1 fruit fly cellular context compared by ENCODE assay signal in genomic region chr2L:21757264-21758066, dm6.
TF ChIP-seq lines count a peak whose summit lies in the region.

Gene step, minus strand, starts transcription at chr2L:21757466.
Gene CG1416, plus strand, starts transcription at chr2L:21758010.

TF ChIP-seq in whole organism, embryonic, 481 proteins besides CTCF, POLR2A, EP300 and RAD21 (continued from another document and continues in another):
- no peak for TF ChIP-seq CG11695 (GFP tag; IDR thresholded peaks at IDR 0.05; lab: Robert Waterston, UW)
- TF ChIP-seq CG2120 (GFP tag; optimal IDR thresholded peaks at IDR 0.05; lab: Kevin White, UChicago): peak; percentile 72
- TF ChIP-seq CG15601 (tag; optimal IDR thresholded peaks at IDR 0.05; lab: Kevin White, UChicago): no peak
- TF ChIP-seq CG7271 (tag; optimal IDR thresholded peaks at IDR 0.05; lab: Kevin White, UChicago): no peak
- peak; percentile 81 for TF ChIP-seq CG9876 (GFP tag; optimal IDR thresholded peaks at IDR 0.05; lab: Kevin White, UChicago)
- TF ChIP-seq CG4854 (GFP tag; optimal IDR thresholded peaks at IDR 0.05; lab: Kevin White, UChicago): no peak
- TF ChIP-seq nerfin-2 (GFP tag; IDR thresholded peaks at IDR 0.05; lab: Robert Waterston, UW; ENCODE audit: partially characterized antibody): no peak; the same call in 1 of the 2 replicates
- no peak for TF ChIP-seq Blimp-1 (GFP tag; optimal IDR thresholded peaks at IDR 0.05; lab: Kevin White, UChicago)
- TF ChIP-seq H15 (GFP tag; IDR thresholded peaks at IDR 0.05; lab: Robert Waterston, UW): no peak; the same call in 2 of the 3 replicates
- no peak for TF ChIP-seq Dip2 (GFP tag; IDR thresholded peaks at IDR 0.05; lab: Robert Waterston, UW)
- peak; percentile 34 for TF ChIP-seq CG10267 (tag; optimal IDR thresholded peaks at IDR 0.05; lab: Kevin White, UChicago)
- no peak for TF ChIP-seq CG17612 (GFP tag; IDR thresholded peaks at IDR 0.05; lab: Robert Waterston, UW)
- TF ChIP-seq NFAT (GFP tag; IDR thresholded peaks at IDR 0.05; lab: Robert Waterston, UW): no peak; the same call in 1 of the 2 replicates
- TF ChIP-seq Asciz (GFP tag; optimal IDR thresholded peaks at IDR 0.05; lab: Kevin White, UChicago): no peak
- peak; percentile 34 for TF ChIP-seq Usf (GFP tag; optimal IDR thresholded peaks at IDR 0.05; lab: Kevin White, UChicago)
- TF ChIP-seq Dek (tag; optimal IDR thresholded peaks at IDR 0.05; lab: Kevin White, UChicago): peak; percentile 50
- TF ChIP-seq CG7839 (tag; optimal IDR thresholded peaks at IDR 0.05; lab: Kevin White, UChicago): peak; percentile 51
- peak; percentile 55 for TF ChIP-seq Dip3 (GFP tag; optimal IDR thresholded peaks at IDR 0.05; lab: Kevin White, UChicago)
- TF ChIP-seq CG14441 (GFP tag; IDR thresholded peaks at IDR 0.05; lab: Robert Waterston, UW): no peak
- peak; percentile 41 for TF ChIP-seq Nf-YC (tag; optimal IDR thresholded peaks at IDR 0.05; lab: Kevin White, UChicago)
- TF ChIP-seq CG16813 (GFP tag; IDR thresholded peaks at IDR 0.05; lab: Robert Waterston, UW; ENCODE audit: partially characterized antibody): peak; percentile 77
- peak; percentile 21 for TF ChIP-seq nerfin-1 (tag; optimal IDR thresholded peaks at IDR 0.05; lab: Kevin White, UChicago)
- no peak for TF ChIP-seq gsb-n (tag; optimal IDR thresholded peaks at IDR 0.05; lab: Kevin White, UChicago)
- no peak for TF ChIP-seq exex (tag; optimal IDR thresholded peaks at IDR 0.05; lab: Kevin White, UChicago)
- no peak for TF ChIP-seq trh (GFP tag; optimal IDR thresholded peaks at IDR 0.05; lab: Kevin White, UChicago)
- no peak for TF ChIP-seq Optix (GFP tag; IDR thresholded peaks at IDR 0.05; lab: Robert Waterston, UW)
- TF ChIP-seq Hr3 (GFP tag; optimal IDR thresholded peaks at IDR 0.05; lab: Kevin White, UChicago): peak; percentile 68
- peak; percentile 99 for TF ChIP-seq Ets65A (GFP tag; lab: Kevin White, UChicago)
- no peak for TF ChIP-seq ttk (GFP tag; IDR thresholded peaks at IDR 0.05; lab: Robert Waterston, UW)
- no peak for TF ChIP-seq Ravus (GFP tag; IDR thresholded peaks at IDR 0.05; lab: Robert Waterston, UW)
- no peak; the same call in 1 of the 3 replicates for TF ChIP-seq knrl (GFP tag; IDR thresholded peaks at IDR 0.05; lab: Robert Waterston, UW; ENCODE audit: partially characterized antibody)
- TF ChIP-seq Sin3A (optimal IDR thresholded peaks at IDR 0.05; lab: Kevin White, UChicago): peak; percentile 48
- TF ChIP-seq CG12299 (tag; optimal IDR thresholded peaks at IDR 0.05; lab: Kevin White, UChicago): no peak
- no peak for TF ChIP-seq usp (GFP tag; optimal IDR thresholded peaks at IDR 0.05; lab: Kevin White, UChicago)
- no peak for TF ChIP-seq ara (GFP tag; IDR thresholded peaks at IDR 0.05; lab: Robert Waterston, UW)
- TF ChIP-seq Spps (tag; optimal IDR thresholded peaks at IDR 0.05; lab: Kevin White, UChicago): no peak
- TF ChIP-seq onecut (GFP tag; IDR thresholded peaks at IDR 0.05; lab: Robert Waterston, UW): no peak
- no peak for TF ChIP-seq toy (GFP tag; IDR thresholded peaks at IDR 0.05; lab: Robert Waterston, UW)
- TF ChIP-seq CG15269 (tag; optimal IDR thresholded peaks at IDR 0.05; lab: Kevin White, UChicago): no peak
- TF ChIP-seq H2.0 (GFP tag; IDR thresholded peaks at IDR 0.05; lab: Robert Waterston, UW): peak; percentile 38; the same call in 1 of the 2 replicates
- TF ChIP-seq CG4360 (GFP tag; IDR thresholded peaks at IDR 0.05; lab: Robert Waterston, UW): no peak
- no peak for TF ChIP-seq GATAe (GFP tag; conservative IDR thresholded peaks at IDR 0.05; lab: Robert Waterston, UW)
- no peak for TF ChIP-seq CG16779 (GFP tag; IDR thresholded peaks at IDR 0.05; lab: Robert Waterston, UW)
- TF ChIP-seq CG11456 (GFP tag; IDR thresholded peaks at IDR 0.05; lab: Robert Waterston, UW): no peak
- peak in 2 of 3 experiments; percentile 57 to 82 for TF ChIP-seq lola (GFP tag; optimal IDR thresholded peaks at IDR 0.05; lab: Kevin White, UChicago)
- no peak for TF ChIP-seq CG11398 (GFP tag; optimal IDR thresholded peaks at IDR 0.05; lab: Kevin White, UChicago)
- peak; percentile 43 for TF ChIP-seq dmrt99B (tag; optimal IDR thresholded peaks at IDR 0.05; lab: Kevin White, UChicago)
- peak; percentile 45; the same call in 1 of the 2 replicates for TF ChIP-seq Oaz (GFP tag; IDR thresholded peaks at IDR 0.05; lab: Robert Waterston, UW)
- peak; percentile 81 for TF ChIP-seq pzg (GFP tag; optimal IDR thresholded peaks at IDR 0.05; lab: Kevin White, UChicago)
- TF ChIP-seq chm (GFP tag; IDR thresholded peaks at IDR 0.05; lab: Robert Waterston, UW): no peak
- TF ChIP-seq vvl (GFP tag; IDR thresholded peaks at IDR 0.05; lab: Robert Waterston, UW): peak; percentile 53; the same call in 1 of the 2 replicates
- no peak for TF ChIP-seq Hey (tag; optimal IDR thresholded peaks at IDR 0.05; lab: Kevin White, UChicago)
- peak; percentile 47 for TF ChIP-seq CG7786 (GFP tag; optimal IDR thresholded peaks at IDR 0.05; lab: Kevin White, UChicago)
- TF ChIP-seq Aef1 (GFP tag; IDR thresholded peaks at IDR 0.05; lab: Robert Waterston, UW): peak; percentile 46
- TF ChIP-seq CHES-1-like (GFP tag; optimal IDR thresholded peaks at IDR 0.05; lab: Kevin White, UChicago): peak; percentile 62
- no peak for TF ChIP-seq Lim3 (GFP tag; IDR thresholded peaks at IDR 0.05; lab: Robert Waterston, UW)
- peak; percentile 58 for TF ChIP-seq CG18619 (GFP tag; optimal IDR thresholded peaks at IDR 0.05; lab: Kevin White, UChicago)
- no peak for TF ChIP-seq CG8765 (GFP tag; IDR thresholded peaks at IDR 0.05; lab: Robert Waterston, UW)
- TF ChIP-seq CG4707 (GFP tag; optimal IDR thresholded peaks at IDR 0.05; lab: Kevin White, UChicago): no peak
- peak; percentile 61 for TF ChIP-seq Ets97D (GFP tag; optimal IDR thresholded peaks at IDR 0.05; lab: Kevin White, UChicago)
- no peak for TF ChIP-seq ken (GFP tag; IDR thresholded peaks at IDR 0.05; lab: Robert Waterston, UW)
- TF ChIP-seq Deaf1 (tag; optimal IDR thresholded peaks at IDR 0.05; lab: Kevin White, UChicago): no peak
- peak; percentile 50 for TF ChIP-seq CG7987 (GFP tag; optimal IDR thresholded peaks at IDR 0.05; lab: Kevin White, UChicago)
- peak; percentile 46 for TF ChIP-seq slou (GFP tag; optimal IDR thresholded peaks at IDR 0.05; lab: Kevin White, UChicago)
- no peak for TF ChIP-seq D19A (tag; optimal IDR thresholded peaks at IDR 0.05; lab: Kevin White, UChicago)
- no peak for TF ChIP-seq Mes4 (GFP tag; optimal IDR thresholded peaks at IDR 0.05; lab: Kevin White, UChicago)
- no peak for TF ChIP-seq CG33557 (GFP tag; optimal IDR thresholded peaks at IDR 0.05; lab: Kevin White, UChicago)
- TF ChIP-seq pita (GFP tag; optimal IDR thresholded peaks at IDR 0.05; lab: Kevin White, UChicago): no peak
- peak; percentile 48 for TF ChIP-seq Bteb2 (GFP tag; optimal IDR thresholded peaks at IDR 0.05; lab: Kevin White, UChicago)
- TF ChIP-seq CG17802 (tag; optimal IDR thresholded peaks at IDR 0.05; lab: Kevin White, UChicago): peak; percentile 90
- TF ChIP-seq CG10431 (GFP tag; optimal IDR thresholded peaks at IDR 0.05; lab: Kevin White, UChicago): no peak
- no peak for TF ChIP-seq br (optimal IDR thresholded peaks at IDR 0.05; lab: Kevin White, UChicago)
- peak; percentile 49 for TF ChIP-seq p53 (GFP tag; optimal IDR thresholded peaks at IDR 0.05; lab: Kevin White, UChicago)
- no peak for TF ChIP-seq Adf1 (GFP tag; IDR thresholded peaks at IDR 0.05; lab: Robert Waterston, UW)
- TF ChIP-seq Mrtf (GFP tag; IDR thresholded peaks at IDR 0.05; lab: Robert Waterston, UW): no peak; the same call in 1 of the 3 replicates
- TF ChIP-seq CG33213 (GFP tag; optimal IDR thresholded peaks at IDR 0.05; lab: Kevin White, UChicago): peak; percentile 59
- TF ChIP-seq ac (GFP tag; optimal IDR thresholded peaks at IDR 0.05; lab: Kevin White, UChicago): no peak
- TF ChIP-seq dan (GFP tag; IDR thresholded peaks at IDR 0.05; lab: Robert Waterston, UW): no peak
- peak; percentile 54 for TF ChIP-seq Atf3 (GFP tag; optimal IDR thresholded peaks at IDR 0.05; lab: Kevin White, UChicago)
- TF ChIP-seq Camta (GFP tag; optimal IDR thresholded peaks at IDR 0.05; lab: Kevin White, UChicago): peak; percentile 44
- peak; percentile 35 for TF ChIP-seq fu2 (GFP tag; optimal IDR thresholded peaks at IDR 0.05; lab: Kevin White, UChicago)
- TF ChIP-seq CG13775 (GFP tag; optimal IDR thresholded peaks at IDR 0.05; lab: Kevin White, UChicago): peak; percentile 80
- 0 out of 3 replicates have a peak, but pooled peaks have one; percentile 65 for TF ChIP-seq Dbx (GFP tag; IDR thresholded peaks at IDR 0.05; lab: Robert Waterston, UW)
- no peak for TF ChIP-seq bowl (GFP tag; IDR thresholded peaks at IDR 0.05; lab: Robert Waterston, UW)
- TF ChIP-seq CG2875 (GFP tag; optimal IDR thresholded peaks at IDR 0.05; lab: Kevin White, UChicago): no peak
- TF ChIP-seq Sox102F (GFP tag; optimal IDR thresholded peaks at IDR 0.05; lab: Kevin White, UChicago): no peak
- no peak for TF ChIP-seq NC2α (GFP tag; optimal IDR thresholded peaks at IDR 0.05; lab: Kevin White, UChicago)
- peak; percentile 68 for TF ChIP-seq Lhr (GFP tag; optimal IDR thresholded peaks at IDR 0.05; lab: Kevin White, UChicago)
- peak; percentile 15 for TF ChIP-seq CG8388 (GFP tag; optimal IDR thresholded peaks at IDR 0.05; lab: Kevin White, UChicago)
- TF ChIP-seq hb (GFP tag; IDR thresholded peaks at IDR 0.05; lab: Robert Waterston, UW; ENCODE audit: partially characterized antibody): peak; percentile 73; the same call in 1 of the 3 replicates
- peak; percentile 84 for TF ChIP-seq slbo (GFP tag; IDR thresholded peaks at IDR 0.05; lab: Robert Waterston, UW)
- TF ChIP-seq hbn (GFP tag; IDR thresholded peaks at IDR 0.05; lab: Robert Waterston, UW; ENCODE audit: partially characterized antibody): peak; percentile 37
- TF ChIP-seq al (GFP tag; IDR thresholded peaks at IDR 0.05; lab: Robert Waterston, UW): peak; percentile 45; the same call in 1 of the 2 replicates
- peak; percentile 47 for TF ChIP-seq stwl (tag; optimal IDR thresholded peaks at IDR 0.05; lab: Kevin White, UChicago)
- no peak; the same call in 1 of the 3 replicates for TF ChIP-seq croc (GFP tag; conservative IDR thresholded peaks at IDR 0.05; lab: Robert Waterston, UW)
- TF ChIP-seq CG10462 (GFP tag; optimal IDR thresholded peaks at IDR 0.05; lab: Kevin White, UChicago): no peak
- TF ChIP-seq CG17361 (GFP tag; IDR thresholded peaks at IDR 0.05; lab: Robert Waterston, UW): peak; percentile 87
- TF ChIP-seq mirr (GFP tag; optimal IDR thresholded peaks at IDR 0.05; lab: Kevin White, UChicago): no peak
- TF ChIP-seq MTF-1 (GFP tag; optimal IDR thresholded peaks at IDR 0.05; lab: Kevin White, UChicago; ENCODE audit: borderline replicate concordance): no peak
- no peak for TF ChIP-seq pros (GFP tag; optimal IDR thresholded peaks at IDR 0.05; lab: Kevin White, UChicago)
- TF ChIP-seq cad (GFP tag; optimal IDR thresholded peaks at IDR 0.05; lab: Kevin White, UChicago): no peak
- TF ChIP-seq fd96Cb (tag; optimal IDR thresholded peaks at IDR 0.05; lab: Kevin White, UChicago): peak; percentile 52
- peak; percentile 29 for TF ChIP-seq her (GFP tag; optimal IDR thresholded peaks at IDR 0.05; lab: Kevin White, UChicago)
- TF ChIP-seq row (GFP tag; IDR thresholded peaks at IDR 0.05; lab: Robert Waterston, UW): peak; percentile 84
- TF ChIP-seq CG30403 (GFP tag; optimal IDR thresholded peaks at IDR 0.05; lab: Kevin White, UChicago): peak; percentile 81
- TF ChIP-seq fd102C (GFP tag; optimal IDR thresholded peaks at IDR 0.05; lab: Kevin White, UChicago): no peak
- peak; percentile 97 for TF ChIP-seq CG18011 (GFP tag; optimal IDR thresholded peaks at IDR 0.05; lab: Kevin White, UChicago)
- TF ChIP-seq B-H1 (GFP tag; IDR thresholded peaks at IDR 0.05; lab: Robert Waterston, UW): peak; percentile 43; the same call in 1 of the 3 replicates
- peak; percentile 68; the same call in 1 of the 2 replicates for TF ChIP-seq inv (GFP tag; IDR thresholded peaks at IDR 0.05; lab: Robert Waterston, UW; ENCODE audit: partially characterized antibody)
- 0 out of 2 replicates have a peak, but pooled peaks have one; percentile 29 for TF ChIP-seq ato (GFP tag; IDR thresholded peaks at IDR 0.05; lab: Robert Waterston, UW; ENCODE audit: partially characterized antibody)
- TF ChIP-seq CG8924 (tag; optimal IDR thresholded peaks at IDR 0.05; lab: Kevin White, UChicago): peak; percentile 48
- peak; percentile 44 to 63 for TF ChIP-seq Pdp1 (GFP tag; optimal IDR thresholded peaks at IDR 0.05; lab: Kevin White, UChicago)
- no peak for TF ChIP-seq Tbp (GFP tag; optimal IDR thresholded peaks at IDR 0.05; lab: Kevin White, UChicago)
- peak; percentile 55 for TF ChIP-seq CG3847 (GFP tag; IDR thresholded peaks at IDR 0.05; lab: Robert Waterston, UW)
- no peak; the same call in 1 of the 3 replicates for TF ChIP-seq HLH4C (GFP tag; IDR thresholded peaks at IDR 0.05; lab: Robert Waterston, UW; ENCODE audit: partially characterized antibody)
- peak; percentile 52 for TF ChIP-seq Hmr (GFP tag; optimal IDR thresholded peaks at IDR 0.05; lab: Kevin White, UChicago)
- no peak for TF ChIP-seq so (GFP tag; IDR thresholded peaks at IDR 0.05; lab: Robert Waterston, UW)
- TF ChIP-seq chinmo (GFP tag; IDR thresholded peaks at IDR 0.05; lab: Robert Waterston, UW; ENCODE audit: partially characterized antibody): peak; percentile 50; the same call in 1 of the 4 replicates
- TF ChIP-seq CG2712 (tag; optimal IDR thresholded peaks at IDR 0.05; lab: Kevin White, UChicago): peak; percentile 51
- no peak for TF ChIP-seq CG13894 (tag; optimal IDR thresholded peaks at IDR 0.05; lab: Kevin White, UChicago)
- TF ChIP-seq CG17328 (GFP tag; IDR thresholded peaks at IDR 0.05; lab: Robert Waterston, UW): peak; percentile 36; the same call in 1 of the 2 replicates
- no peak for TF ChIP-seq kay (GFP tag; optimal IDR thresholded peaks at IDR 0.05; lab: Kevin White, UChicago)
- no peak for TF ChIP-seq PHDP (tag; optimal IDR thresholded peaks at IDR 0.05; lab: Kevin White, UChicago)
- no peak for TF ChIP-seq seq (GFP tag; IDR thresholded peaks at IDR 0.05; lab: Robert Waterston, UW)
- 0 out of 2 replicates have a peak, but pooled peaks have one; percentile 24 for TF ChIP-seq CG6689 (GFP tag; IDR thresholded peaks at IDR 0.05; lab: Robert Waterston, UW)
- TF ChIP-seq CG14710 (tag; optimal IDR thresholded peaks at IDR 0.05; lab: Kevin White, UChicago): peak; percentile 78
- TF ChIP-seq dimm (GFP tag; IDR thresholded peaks at IDR 0.05; lab: Robert Waterston, UW): no peak
- TF ChIP-seq Fer1 (GFP tag; optimal IDR thresholded peaks at IDR 0.05; lab: Kevin White, UChicago): no peak
- peak; percentile 58; the same call in 1 of the 2 replicates for TF ChIP-seq CG13287 (GFP tag; IDR thresholded peaks at IDR 0.05; lab: Robert Waterston, UW; ENCODE audit: partially characterized antibody)
- no peak for TF ChIP-seq insv (GFP tag; optimal IDR thresholded peaks at IDR 0.05; lab: Kevin White, UChicago)
- no peak for TF ChIP-seq CG10147 (GFP tag; optimal IDR thresholded peaks at IDR 0.05; lab: Kevin White, UChicago)
